Worm (Caenorhabditis elegans) whole organism, L2 larva: ENCODE data around the gene ZK742.6.

Experiments used
- Y55F3AM.14 ChIP-seq: fragments of 200-800 bp; sonication (Bioruptor generic); optimal IDR thresholded peaks from 2 replicates; lab custom pipeline; 2018; ENCODE audit warnings: mild to moderate bottlenecking, missing genetic modification characterization, missing compliant biosample characterization
- crh-2 ChIP-seq: sonication (generic microtip); optimal IDR thresholded peaks from 2 replicates; lab custom pipeline; 2017; ENCODE audit warnings: missing biosample characterization, missing genetic modification characterization
- nhr-129 ChIP-seq: fragments of 150-350 bp; optimal IDR thresholded peaks from 2 replicates; lab custom pipeline; 2014; ENCODE audit warnings: missing biosample characterization, missing genetic modification characterization
- ztf-4 ChIP-seq: fragments of 150-350 bp; optimal IDR thresholded peaks from 2 replicates; lab custom pipeline; 2014; ENCODE audit warnings: missing biosample characterization, missing genetic modification characterization

- TF ChIP-seq nhr-129 (peak; percentile 92), crh-2 (tag; lab: Kevin White, UChicago) (peak; percentile 99), Y55F3AM.14 (no peak), ztf-4 (tag; lab: Kevin White, UChicago) (peak; percentile 31)
Measured at ce11 chrV:7854603-7855002, 39.9 kb upstream of the ZK742.6 start, which contains the start of the genes C37C3.9 and C37C3.18.
